Worm (Caenorhabditis elegans): ENCODE measurements around the gene msd-2.

ce11 chrIV:10078003-10078402 is 49.1 kb downstream of the msd-2 start:
- TF ChIP-seq W03F9.2 (tag; optimal IDR thresholded peaks at IDR 0.05): no peak
- TF ChIP-seq him-1 (tag; optimal IDR thresholded peaks at IDR 0.05): no peak
- TF ChIP-seq dao-5 (tag; optimal IDR thresholded peaks at IDR 0.05): no peak
